Worm (Caenorhabditis elegans): ENCODE measurements around the gene T28A8.4.

T28A8.4 gene

ce11 chrIII:13503379-13503778, at the start of gene T28A8.4:
TSS of gene T28A8.4 (plus strand) at chrIII:13503679.
- no peak for TF ChIP-seq mab-5 (tag; optimal IDR thresholded peaks at IDR 0.05)
- no peak for TF ChIP-seq elt-1 (tag; optimal IDR thresholded peaks at IDR 0.05)
- TF ChIP-seq lin-13 (GFP tag; optimal IDR thresholded peaks at IDR 0.05) = no peak
- TF ChIP-seq sem-4 (tag; optimal IDR thresholded peaks at IDR 0.05) = no peak
- no peak for TF ChIP-seq nhr-237 (tag; optimal IDR thresholded peaks at IDR 0.05)
- TF ChIP-seq lin-11 (tag; optimal IDR thresholded peaks at IDR 0.05) = no peak
- TF ChIP-seq skn-1 (tag; optimal IDR thresholded peaks at IDR 0.05) = no peak

ce11 chrIII:13455207-13455606, 48.3 kb upstream of the T28A8.4 start, which contains the start of gene cua-1:
TSS of gene cua-1 (minus strand) at chrIII:13455307.
- no peak for TF ChIP-seq lin-39 (tag; optimal IDR thresholded peaks at IDR 0.05)
- no peak for TF ChIP-seq mab-5 (tag; optimal IDR thresholded peaks at IDR 0.05)
- no peak for TF ChIP-seq ztf-4 (tag; optimal IDR thresholded peaks at IDR 0.05)
- no peak for TF ChIP-seq aly-2 (tag; optimal IDR thresholded peaks at IDR 0.05)

DNA sequence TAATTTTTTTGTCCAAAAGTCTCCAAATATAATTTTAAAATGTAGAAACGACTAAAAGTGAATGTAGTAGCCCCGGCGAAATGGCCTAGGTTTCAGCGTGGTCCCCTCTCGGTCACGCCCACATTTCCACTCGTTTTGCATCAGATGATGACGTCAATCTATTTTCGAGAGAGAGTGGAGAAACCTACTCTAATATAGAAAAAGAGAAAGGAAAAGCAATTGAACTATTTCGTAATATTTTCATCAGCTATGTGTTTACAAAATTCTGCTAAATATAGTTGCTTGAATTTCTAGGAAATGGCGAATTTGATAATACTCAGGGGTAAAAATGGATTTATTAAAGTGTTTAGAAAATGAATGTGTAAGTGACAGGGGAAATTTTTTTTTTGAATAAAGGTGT, 47.7 kb upstream of the T28A8.4 start:
- no peak for TF ChIP-seq dmd-4 (tag; optimal IDR thresholded peaks at IDR 0.05)
- peak; percentile 73 for TF ChIP-seq nhr-129 (tag; optimal IDR thresholded peaks at IDR 0.05)
- TF ChIP-seq lin-13 (GFP tag; optimal IDR thresholded peaks at IDR 0.05) = peak; percentile 53
- TF ChIP-seq lsy-2 (tag; optimal IDR thresholded peaks at IDR 0.05) = peak in 1 of 2 experiments; percentile 64
- TF ChIP-seq nhr-10 (tag; optimal IDR thresholded peaks at IDR 0.05) = no peak
- peak; percentile 92 for TF ChIP-seq unc-55 (GFP tag; optimal IDR thresholded peaks at IDR 0.05)
- peak; percentile 73 for TF ChIP-seq C34F6.9 (tag; optimal IDR thresholded peaks at IDR 0.05)
- TF ChIP-seq zag-1 (tag; optimal IDR thresholded peaks at IDR 0.05) = peak; percentile 1
- TF ChIP-seq crh-2 (tag; optimal IDR thresholded peaks at IDR 0.05) = peak; percentile 66
- peak; percentile 12 for TF ChIP-seq sma-9 (GFP tag; optimal IDR thresholded peaks at IDR 0.05)
- TF ChIP-seq sma-9 (tag; optimal IDR thresholded peaks at IDR 0.05) = no peak

ce11 chrIII:13457305-13457704, 46.2 kb upstream of the T28A8.4 start:
- TF ChIP-seq ama-1 (optimal IDR thresholded peaks at IDR 0.05) = peak; percentile 1
- no peak for TF ChIP-seq ZK546.5 (tag; optimal IDR thresholded peaks at IDR 0.05)

DNA sequence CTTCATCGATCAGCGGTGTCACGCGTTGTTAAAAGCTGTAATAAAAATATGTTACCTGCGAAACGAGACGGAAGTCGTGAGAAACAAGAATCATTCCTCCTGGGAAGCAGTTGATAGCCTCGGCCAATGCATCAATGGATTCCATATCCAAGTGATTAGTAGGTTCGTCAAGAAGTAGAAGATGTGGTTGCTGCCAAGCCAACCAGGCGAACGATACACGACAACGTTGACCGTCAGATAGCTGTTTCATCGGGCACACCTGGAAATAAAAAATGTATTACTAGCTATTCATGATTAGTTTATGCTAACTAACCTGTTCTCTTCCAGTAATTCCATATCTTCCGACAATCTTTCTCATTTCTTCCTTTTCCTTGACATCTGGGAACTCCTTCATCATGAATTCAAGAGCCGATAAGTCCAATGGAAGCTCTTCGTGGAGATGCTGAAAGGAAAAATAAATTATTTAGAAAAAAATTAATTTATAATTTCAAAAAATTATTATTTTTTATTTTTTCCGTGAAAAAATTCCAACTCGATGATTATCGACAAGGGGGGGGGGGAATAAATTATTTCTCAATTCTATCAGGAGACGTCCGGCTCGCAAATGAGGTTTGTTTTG, 44.4 kb upstream of the T28A8.4 start, which contains the start of gene tag-164:
tag-164 (plus strand) TSS at position 569 of the 619 bp plus-strand sequence.
- no peak for TF ChIP-seq mbf-1 (tag; optimal IDR thresholded peaks at IDR 0.05)
- TF ChIP-seq unc-55 (GFP tag; optimal IDR thresholded peaks at IDR 0.05) = no peak
- no peak for TF ChIP-seq ZK546.5 (tag; optimal IDR thresholded peaks at IDR 0.05)

ce11 chrIII:13461535-13461934, 41.9 kb upstream of the T28A8.4 start:
- TF ChIP-seq ceh-16 (tag; optimal IDR thresholded peaks at IDR 0.05) (no peak), F13H6.1 (tag; optimal IDR thresholded peaks at IDR 0.05) (no peak), snpc-4 (tag; optimal IDR thresholded peaks at IDR 0.05) (no peak), zag-1 (tag; optimal IDR thresholded peaks at IDR 0.05) (no peak), alr-1 (tag; optimal IDR thresholded peaks at IDR 0.05) (no peak), peb-1 (tag; optimal IDR thresholded peaks at IDR 0.05) (no peak)

- TF ChIP-seq dmd-4 (tag; optimal IDR thresholded peaks at IDR 0.05) = no peak
- TF ChIP-seq ZK546.5 (tag; optimal IDR thresholded peaks at IDR 0.05) = no peak
- TF ChIP-seq nhr-237 (tag; optimal IDR thresholded peaks at IDR 0.05) = no peak
- no peak for TF ChIP-seq F13H6.1 (tag; optimal IDR thresholded peaks at IDR 0.05)
- no peak for TF ChIP-seq lin-39 (tag; optimal IDR thresholded peaks at IDR 0.05)
- TF ChIP-seq nhr-77 (tag; optimal IDR thresholded peaks at IDR 0.05) = no peak
- TF ChIP-seq elt-3 (tag; optimal IDR thresholded peaks at IDR 0.05) = no peak
- TF ChIP-seq ztf-11 (tag; optimal IDR thresholded peaks at IDR 0.05) = no peak
- no peak for TF ChIP-seq nhr-21 (tag; optimal IDR thresholded peaks at IDR 0.05)
- TF ChIP-seq gmeb-1 (tag; optimal IDR thresholded peaks at IDR 0.05) = no peak
- no peak for TF ChIP-seq egl-27 (tag; optimal IDR thresholded peaks at IDR 0.05)
- TF ChIP-seq alr-1 (tag; optimal IDR thresholded peaks at IDR 0.05) = no peak
Observed at ce11 chrIII:13462138-13462634, 41.3 kb upstream of the T28A8.4 start, which contains the start of the genes abcf-2 and T27E9.2. TSS of gene abcf-2 (minus strand) at chrIII:13462238. TSS of gene T27E9.2 (minus strand) at chrIII:13462584.
